Fruit fly (Drosophila melanogaster): Measurements from ENCODE around the gene CG6659.

The CG6659 gene

dm6 chrX:18657012-18657411 lies at the start of gene CG6659:
Gene CG6659 (minus strand): TSS chrX:18657286.
- TF ChIP-seq Crg-1 (GFP tag; optimal IDR thresholded peaks at IDR 0.05) (no peak), CG14711 (tag; optimal IDR thresholded peaks at IDR 0.05) (no peak), bab1 (GFP tag; optimal IDR thresholded peaks at IDR 0.05) (no peak), CG33017 (tag; optimal IDR thresholded peaks at IDR 0.05) (no peak), cic (GFP tag; optimal IDR thresholded peaks at IDR 0.05) (no peak), pad (GFP tag; optimal IDR thresholded peaks at IDR 0.05) (no peak), CG1620 (GFP tag; optimal IDR thresholded peaks at IDR 0.05) (no peak), kay (GFP tag; ENCODE audit: borderline replicate concordance) (no peak), Mnt (GFP tag; optimal IDR thresholded peaks at IDR 0.05) (no peak), Clk (GFP tag; optimal IDR thresholded peaks at IDR 0.05) (no peak), cnc (optimal IDR thresholded peaks at IDR 0.05) (no peak), CG5204 (GFP tag; optimal IDR thresholded peaks at IDR 0.05) (no peak), ovo (GFP tag; optimal IDR thresholded peaks at IDR 0.05) (no peak), CG12768 (GFP tag; optimal IDR thresholded peaks at IDR 0.05) (no peak), toe (GFP tag; optimal IDR thresholded peaks at IDR 0.05) (no peak), CG7101 (tag; optimal IDR thresholded peaks at IDR 0.05) (no peak), tj (GFP tag; optimal IDR thresholded peaks at IDR 0.05) (no peak)

- TF ChIP-seq toe (GFP tag; optimal IDR thresholded peaks at IDR 0.05) (no peak), kay (GFP tag; ENCODE audit: borderline replicate concordance) (no peak), Mnt (GFP tag; optimal IDR thresholded peaks at IDR 0.05) (no peak), ovo (GFP tag; optimal IDR thresholded peaks at IDR 0.05) (no peak), CG12768 (GFP tag; optimal IDR thresholded peaks at IDR 0.05) (no peak), tj (GFP tag; optimal IDR thresholded peaks at IDR 0.05) (no peak), CG14711 (tag; optimal IDR thresholded peaks at IDR 0.05) (no peak), Hr96 (GFP tag; optimal IDR thresholded peaks at IDR 0.05) (no peak), Clk (GFP tag; optimal IDR thresholded peaks at IDR 0.05) (no peak), pad (GFP tag; optimal IDR thresholded peaks at IDR 0.05) (no peak), CG5204 (GFP tag; optimal IDR thresholded peaks at IDR 0.05) (no peak), CG7101 (tag; optimal IDR thresholded peaks at IDR 0.05) (no peak)
Observed at dm6 chrX:18703875-18704274, 46.8 kb upstream of the CG6659 start.

dm6 chrX:18702245-18702644 lies 45.2 kb upstream of the CG6659 start:
- TF ChIP-seq Mnt (GFP tag; optimal IDR thresholded peaks at IDR 0.05) (no peak), tj (GFP tag; optimal IDR thresholded peaks at IDR 0.05) (peak; percentile 63)

dm6 chrX:18701752-18702151 lies 44.7 kb upstream of the CG6659 start:
- no peak for TF ChIP-seq Hr96 (GFP tag; optimal IDR thresholded peaks at IDR 0.05)
- no peak for TF ChIP-seq CG7101 (tag; optimal IDR thresholded peaks at IDR 0.05)
- TF ChIP-seq Mnt (GFP tag; optimal IDR thresholded peaks at IDR 0.05) = no peak
- TF ChIP-seq CG5204 (GFP tag; optimal IDR thresholded peaks at IDR 0.05) = no peak
- TF ChIP-seq CG11617 (GFP tag; optimal IDR thresholded peaks at IDR 0.05) = no peak
- no peak for TF ChIP-seq ovo (GFP tag; optimal IDR thresholded peaks at IDR 0.05)
- TF ChIP-seq bab1 (GFP tag; optimal IDR thresholded peaks at IDR 0.05) = no peak
- TF ChIP-seq CG14711 (tag; optimal IDR thresholded peaks at IDR 0.05) = no peak
- TF ChIP-seq CG1620 (GFP tag; optimal IDR thresholded peaks at IDR 0.05) = no peak

dm6 chrX:18700586-18700985 lies 43.5 kb upstream of the CG6659 start:
- TF ChIP-seq cnc (optimal IDR thresholded peaks at IDR 0.05) = no peak
- no peak for TF ChIP-seq CG14711 (tag; optimal IDR thresholded peaks at IDR 0.05)
- TF ChIP-seq Crg-1 (GFP tag; optimal IDR thresholded peaks at IDR 0.05) = no peak
- TF ChIP-seq CG33017 (tag; optimal IDR thresholded peaks at IDR 0.05) = no peak
- no peak for TF ChIP-seq cic (GFP tag; optimal IDR thresholded peaks at IDR 0.05)
- TF ChIP-seq ovo (GFP tag; optimal IDR thresholded peaks at IDR 0.05) = no peak

dm6 chrX:18699268-18700140 lies 42.4 kb upstream of the CG6659 start:
- TF ChIP-seq CG33017 (tag; optimal IDR thresholded peaks at IDR 0.05) (no peak), tj (GFP tag; optimal IDR thresholded peaks at IDR 0.05) (peak; percentile 98), Clk (GFP tag; optimal IDR thresholded peaks at IDR 0.05) (no peak), toe (GFP tag; optimal IDR thresholded peaks at IDR 0.05) (no peak), CG5204 (GFP tag; optimal IDR thresholded peaks at IDR 0.05) (no peak)

- no peak for TF ChIP-seq CG7101 (tag; optimal IDR thresholded peaks at IDR 0.05)
Observed at dm6 chrX:18695603-18696002, 38.5 kb upstream of the CG6659 start.

- no peak for TF ChIP-seq Clk (GFP tag; optimal IDR thresholded peaks at IDR 0.05)
- TF ChIP-seq tj (GFP tag; optimal IDR thresholded peaks at IDR 0.05) = peak; percentile 15
- no peak for TF ChIP-seq pad (GFP tag; optimal IDR thresholded peaks at IDR 0.05)
Observed at dm6 chrX:18692948-18693502, 35.9 kb upstream of the CG6659 start, which contains the start of gene Cyp18a1. Gene Cyp18a1 (minus strand): TSS chrX:18693042.

Data from whole organism, adult.